Fruit fly (Drosophila melanogaster) whole organism, embryonic: ENCODE measurements around the gene CG1638.
A peak's percentile ranks its signal among the peaks of the same experiment; 100 is the strongest.

Source experiments
- Ada2b ChIP-seq: fragments of 200-800 bp; sonication (Bioruptor generic); IDR thresholded peaks from 2 replicates; pipeline ENCODE4 v1.3.6; 2022; ENCODE audit warnings: missing biosample characterization, missing genetic modification characterization
- B-H1 ChIP-seq: fragments of 200-800 bp; sonication (Bioruptor generic); IDR thresholded peaks from 3 replicates; pipeline ENCODE4 v1.3.6; 2022; ENCODE audit warnings: missing biosample characterization, missing genetic modification characterization
- CG10654 ChIP-seq: fragments of 200-800 bp; sonication (Bioruptor generic); optimal IDR thresholded peaks from 2 replicates; lab custom pipeline; 2016; ENCODE audit warnings: missing biosample characterization, missing genetic modification characterization
- CG11456 ChIP-seq: fragments of 200-800 bp; sonication (Bioruptor generic); IDR thresholded peaks from 3 replicates; pipeline ENCODE4 v1.3.6; 2022; ENCODE audit warnings: missing biosample characterization, missing genetic modification characterization
- CG13894 ChIP-seq: fragments of 200-800 bp; sonication (Bioruptor generic); optimal IDR thresholded peaks from 3 replicates; lab custom pipeline; 2018; ENCODE audit warnings: missing biosample characterization, mild to moderate bottlenecking, missing genetic modification characterization, moderate library complexity
- CG14710 ChIP-seq: fragments of 200-800 bp; sonication (Bioruptor generic); optimal IDR thresholded peaks from 3 replicates; lab custom pipeline; 2019; ENCODE audit warnings: missing biosample characterization, mild to moderate bottlenecking, missing genetic modification characterization, moderate library complexity
- CG17568 ChIP-seq: fragments of 200-800 bp; sonication (Bioruptor generic); optimal IDR thresholded peaks from 2 replicates; lab custom pipeline; 2018; ENCODE audit warnings: missing biosample characterization, mild to moderate bottlenecking, missing genetic modification characterization, moderate library complexity
- CG18476 ChIP-seq: fragments of 200-800 bp; sonication (Bioruptor generic); optimal IDR thresholded peaks from 2 replicates; lab custom pipeline; 2016; ENCODE audit warnings: missing biosample characterization, mild to moderate bottlenecking, missing genetic modification characterization
- CG2116 ChIP-seq: fragments of 200-800 bp; sonication (Bioruptor generic); optimal IDR thresholded peaks from 3 replicates; lab custom pipeline; 2018; ENCODE audit warnings: missing biosample characterization, mild to moderate bottlenecking, missing genetic modification characterization
- CG3163 ChIP-seq: fragments of 200-800 bp; sonication (Bioruptor generic); optimal IDR thresholded peaks from 3 replicates; lab custom pipeline; 2016; ENCODE audit warnings: missing biosample characterization, missing genetic modification characterization
- CG32532 ChIP-seq: fragments of 200-800 bp; sonication (Bioruptor generic); IDR thresholded peaks from 2 replicates; pipeline ENCODE4 v1.3.6; 2022; ENCODE audit warnings: missing biosample characterization, missing genetic modification characterization
- CG33213 ChIP-seq: fragments of 200-800 bp; sonication (Bioruptor generic); optimal IDR thresholded peaks from 3 replicates; lab custom pipeline; 2016; ENCODE audit warnings: missing biosample characterization, missing genetic modification characterization
- CG3847 ChIP-seq: fragments of 200-800 bp; sonication (Bioruptor generic); IDR thresholded peaks from 2 replicates; pipeline ENCODE4 v1.3.6; 2022; ENCODE audit warnings: missing biosample characterization, missing genetic modification characterization
- CG4424 ChIP-seq: fragments of 200-800 bp; sonication (Bioruptor generic); optimal IDR thresholded peaks from 3 replicates; lab custom pipeline; 2016; ENCODE audit warnings: missing biosample characterization, missing genetic modification characterization
- CG7745 ChIP-seq: fragments of 200-800 bp; sonication (Bioruptor generic); optimal IDR thresholded peaks from 2 replicates; lab custom pipeline; 2018; ENCODE audit warnings: missing biosample characterization, mild to moderate bottlenecking, missing genetic modification characterization, moderate library complexity
- CG7963 ChIP-seq: fragments of 200-800 bp; sonication (Bioruptor generic); IDR thresholded peaks from 3 replicates; pipeline ENCODE4 v1.3.6; 2022; ENCODE audit warnings: missing biosample characterization, missing genetic modification characterization; ENCODE audit not compliant: partially characterized antibody
- CG7987 ChIP-seq: fragments of 200-800 bp; sonication (Bioruptor generic); optimal IDR thresholded peaks from 2 replicates; lab custom pipeline; 2018; ENCODE audit warnings: missing biosample characterization, mild to moderate bottlenecking, missing genetic modification characterization, moderate library complexity
- CG9609 ChIP-seq: fragments of 200-800 bp; sonication (Bioruptor generic); optimal IDR thresholded peaks from 3 replicates; lab custom pipeline; 2016; ENCODE audit warnings: missing biosample characterization, missing genetic modification characterization
- ERR ChIP-seq: fragments of 200-800 bp; sonication (Bioruptor generic); optimal IDR thresholded peaks from 2 replicates; lab custom pipeline; 2016; ENCODE audit warnings: missing biosample characterization, missing genetic modification characterization
- Ets65A ChIP-seq: fragments of 200-800 bp; sonication (Bioruptor generic); peaks from one replicate; lab custom pipeline; 2016; ENCODE audit warnings: missing biosample characterization, missing genetic modification characterization
- Ets97D ChIP-seq: fragments of 200-800 bp; sonication (Bioruptor generic); optimal IDR thresholded peaks from 3 replicates; lab custom pipeline; 2016; ENCODE audit warnings: missing biosample characterization, missing genetic modification characterization
- HLH4C ChIP-seq: fragments of 200-800 bp; sonication (Bioruptor generic); IDR thresholded peaks from 3 replicates; pipeline ENCODE4 v1.3.6; 2022; ENCODE audit warnings: missing biosample characterization, missing genetic modification characterization; ENCODE audit not compliant: partially characterized antibody
- HLH54F ChIP-seq: fragments of 200-800 bp; sonication (Bioruptor generic); optimal IDR thresholded peaks from 3 replicates; lab custom pipeline; 2016; ENCODE audit warnings: missing biosample characterization, missing genetic modification characterization
- Lim3 ChIP-seq: fragments of 200-800 bp; sonication (Bioruptor generic); IDR thresholded peaks from 2 replicates; pipeline ENCODE4 v1.3.6; 2022; ENCODE audit warnings: missing biosample characterization, missing genetic modification characterization
- NfI ChIP-seq: fragments of 200-800 bp; sonication (Bioruptor generic); optimal IDR thresholded peaks from 3 replicates; lab custom pipeline; 2018; ENCODE audit warnings: missing biosample characterization, mild to moderate bottlenecking, missing genetic modification characterization, moderate library complexity
- TFAM ChIP-seq: fragments of 200-800 bp; sonication (Bioruptor generic); optimal IDR thresholded peaks from 2 replicates; lab custom pipeline; 2017; ENCODE audit warnings: missing biosample characterization, missing genetic modification characterization, inconsistent platforms
- Xbp1 ChIP-seq: fragments of 200-800 bp; sonication (Bioruptor generic); optimal IDR thresholded peaks from 3 replicates; lab custom pipeline; 2016; ENCODE audit warnings: missing biosample characterization, mild to moderate bottlenecking, missing genetic modification characterization
- bbx ChIP-seq: fragments of 200-800 bp; sonication (Bioruptor generic); IDR thresholded peaks from 2 replicates; pipeline ENCODE4 v1.3.6; 2022; ENCODE audit warnings: missing biosample characterization, missing genetic modification characterization; ENCODE audit not compliant: partially characterized antibody
- btn ChIP-seq: fragments of 200-800 bp; sonication (Bioruptor generic); optimal IDR thresholded peaks from 2 replicates; lab custom pipeline; 2016; ENCODE audit warnings: missing biosample characterization, missing genetic modification characterization
- dati ChIP-seq: fragments of 200-800 bp; sonication (Bioruptor generic); IDR thresholded peaks from 2 replicates; pipeline ENCODE4 v1.3.6; 2022; ENCODE audit warnings: missing biosample characterization, missing genetic modification characterization
- dmrt99B ChIP-seq: fragments of 200-800 bp; sonication (Bioruptor generic); optimal IDR thresholded peaks from 2 replicates; lab custom pipeline; 2018; ENCODE audit warnings: missing biosample characterization, mild to moderate bottlenecking, missing genetic modification characterization, moderate library complexity
- lilli ChIP-seq: fragments of 200-800 bp; sonication (Bioruptor generic); optimal IDR thresholded peaks from 3 replicates; lab custom pipeline; 2016; ENCODE audit warnings: missing biosample characterization, missing genetic modification characterization
- nerfin-1 ChIP-seq: fragments of 200-800 bp; sonication (Bioruptor generic); optimal IDR thresholded peaks from 3 replicates; lab custom pipeline; 2019; ENCODE audit warnings: missing biosample characterization, mild to moderate bottlenecking, missing genetic modification characterization, moderate library complexity
- org-1 ChIP-seq: fragments of 200-800 bp; sonication (Bioruptor generic); optimal IDR thresholded peaks from 2 replicates; lab custom pipeline; 2017; ENCODE audit warnings: missing biosample characterization, missing genetic modification characterization
- pb ChIP-seq: fragments of 200-800 bp; sonication (Bioruptor generic); optimal IDR thresholded peaks from 3 replicates; lab custom pipeline; 2016; ENCODE audit warnings: missing biosample characterization, missing genetic modification characterization
- peb ChIP-seq: fragments of 200-800 bp; sonication (Bioruptor generic); IDR thresholded peaks from 2 replicates; pipeline ENCODE4 v1.3.6; 2022; ENCODE audit warnings: missing biosample characterization, missing genetic modification characterization
- salm ChIP-seq: fragments of 200-800 bp; sonication (Bioruptor generic); optimal IDR thresholded peaks from 2 replicates; lab custom pipeline; 2018; ENCODE audit warnings: missing biosample characterization, mild to moderate bottlenecking, missing genetic modification characterization
- stwl ChIP-seq: fragments of 200-800 bp; sonication (Bioruptor generic); optimal IDR thresholded peaks from 3 replicates; lab custom pipeline; 2018; ENCODE audit warnings: missing biosample characterization, mild to moderate bottlenecking, missing genetic modification characterization, moderate library complexity
- tap ChIP-seq: fragments of 200-800 bp; optimal IDR thresholded peaks from 3 replicates; lab custom pipeline; 2019; ENCODE audit warnings: missing biosample characterization, mild to moderate bottlenecking, missing genetic modification characterization, moderate library complexity
- tin ChIP-seq: fragments of 200-800 bp; sonication (Bioruptor generic); optimal IDR thresholded peaks from 3 replicates; lab custom pipeline; 2016; ENCODE audit warnings: missing biosample characterization, missing genetic modification characterization
- tup ChIP-seq: fragments of 200-800 bp; sonication (Bioruptor generic); optimal IDR thresholded peaks from 2 replicates; lab custom pipeline; 2016; ENCODE audit warnings: missing biosample characterization, mild to moderate bottlenecking, missing genetic modification characterization, moderate library complexity

The CG1638 gene

dm6 chr3R:31596071-31596883 lies 5.9 kb downstream of the CG1638 start, which contains the start of gene RpL6 (continued):
- TF ChIP-seq salm (tag; lab: Kevin White, UChicago) (peak; percentile 4), CG14710 (tag; lab: Kevin White, UChicago) (peak; percentile 83), dati (GFP tag; lab: Robert Waterston, UW) (no peak), CG33213 (GFP tag; lab: Kevin White, UChicago) (peak; percentile 34), org-1 (GFP tag; lab: Kevin White, UChicago) (no peak), TFAM (no peak), Ets65A (GFP tag; lab: Kevin White, UChicago) (peak; percentile 64), CG9609 (GFP tag; lab: Kevin White, UChicago) (no peak), Ets97D (GFP tag; lab: Kevin White, UChicago) (peak; percentile 84), CG7987 (GFP tag; lab: Kevin White, UChicago) (peak; percentile 57), CG3847 (GFP tag; lab: Robert Waterston, UW) (peak; percentile 31; the same call in 1 of the 2 replicates), CG7745 (tag; lab: Kevin White, UChicago) (no peak), NfI (no peak), CG11456 (GFP tag; lab: Robert Waterston, UW) (no peak), HLH4C (peak; percentile 90), CG4424 (GFP tag; lab: Kevin White, UChicago) (no peak), tap (tag; lab: Kevin White, UChicago) (peak; percentile 29), B-H1 (GFP tag; lab: Robert Waterston, UW) (no peak), CG3163 (GFP tag; lab: Kevin White, UChicago) (no peak), btn (GFP tag; lab: Kevin White, UChicago) (no peak), tup (GFP tag; lab: Kevin White, UChicago) (no peak), nerfin-1 (no peak), tin (GFP tag; lab: Kevin White, UChicago) (no peak), Ada2b (no peak), CG17568 (no peak), peb (GFP tag; lab: Robert Waterston, UW) (no peak), dmrt99B (tag; lab: Kevin White, UChicago) (no peak), HLH54F (GFP tag; lab: Kevin White, UChicago) (no peak), CG18476 (no peak), lilli (peak; percentile 40), Lim3 (GFP tag; lab: Robert Waterston, UW) (no peak), Xbp1 (GFP tag; lab: Kevin White, UChicago) (no peak), CG32532 (GFP tag; lab: Robert Waterston, UW) (peak; percentile 43), stwl (tag; lab: Kevin White, UChicago) (peak; percentile 86), CG2116 (GFP tag; lab: Kevin White, UChicago) (peak; percentile 99), CG13894 (tag; lab: Kevin White, UChicago) (peak; percentile 30), ERR (GFP tag; lab: Kevin White, UChicago) (no peak), CG7963 (GFP tag; lab: Robert Waterston, UW) (peak; percentile 71), bbx (peak; percentile 72), CG10654 (no peak), pb (GFP tag; lab: Kevin White, UChicago) (no peak)
